Worm (Caenorhabditis elegans): ENCODE measurements around the gene pef-1.

DNA sequence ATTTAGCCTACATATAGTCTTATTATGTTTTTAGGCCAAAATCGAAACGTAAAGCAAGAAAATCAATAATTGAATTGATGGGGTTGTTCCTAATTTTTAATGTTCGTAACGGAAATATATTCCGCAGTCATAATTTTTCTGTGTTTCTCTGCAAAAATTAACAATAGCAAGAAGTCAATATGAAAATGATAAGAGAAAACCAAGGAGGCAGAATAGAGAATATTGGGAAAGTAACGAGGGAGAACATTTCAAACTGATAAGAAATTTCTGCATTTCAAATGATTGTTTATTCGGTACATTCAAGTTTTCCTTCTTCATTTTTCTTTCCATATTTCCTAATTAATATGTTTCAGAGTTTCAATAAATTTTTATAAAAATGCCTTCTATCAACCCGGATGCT lies 29.9 kb upstream of the pef-1 start, which contains the start of gene fbxa-54:
- TF ChIP-seq ceh-82 (tag; optimal IDR thresholded peaks at IDR 0.05) (no peak), mdl-1 (tag; optimal IDR thresholded peaks at IDR 0.05) (no peak), lin-13 (GFP tag; optimal IDR thresholded peaks at IDR 0.05) (no peak), daf-8 (GFP tag; IDR thresholded peaks at IDR 0.05) (no peak), ama-1 (optimal IDR thresholded peaks at IDR 0.05) (no peak), nhr-11 (tag; optimal IDR thresholded peaks at IDR 0.05) (no peak), ztf-11 (tag; optimal IDR thresholded peaks at IDR 0.05) (no peak), fkh-10 (GFP tag; optimal IDR thresholded peaks at IDR 0.05) (no peak), lim-7 (GFP tag; IDR thresholded peaks at IDR 0.05) (no peak), skn-1 (tag; optimal IDR thresholded peaks at IDR 0.05) (no peak), nhr-28 (tag; optimal IDR thresholded peaks at IDR 0.05) (peak; percentile 79)

All from whole organism, L4 larva.